Worm (Caenorhabditis elegans) whole organism, midembryonic: ENCODE results near the gene F20B6.4.

Experiments
- cog-1 ChIP-seq: sonication (generic microtip); optimal IDR thresholded peaks from 2 replicates; lab custom pipeline; 2016; ENCODE audit warnings: missing genetic modification characterization, missing compliant biosample characterization
- med-1 ChIP-seq: sonication (generic microtip); optimal IDR thresholded peaks from 2 replicates; lab custom pipeline; 2017; ENCODE audit warnings: missing genetic modification characterization, mild to moderate bottlenecking, missing compliant biosample characterization, antibody characterized with exemption, missing genetic modification reagents; ENCODE audit not compliant: insufficient read depth
- ref-1 ChIP-seq: fragments of 200-800 bp; sonication (Bioruptor generic); conservative IDR thresholded peaks from 2 replicates; pipeline ENCODE4 v1.3.6; 2022; ENCODE audit warnings: missing genetic modification reagents, missing genetic modification characterization, missing compliant biosample characterization
- tab-1 ChIP-seq: fragments of 200-800 bp; sonication (Bioruptor generic); IDR thresholded peaks from 2 replicates; pipeline ENCODE4 v1.3.6; 2022; ENCODE audit warnings: missing genetic modification characterization, missing compliant biosample characterization
- ztf-29 ChIP-seq: fragments of 200-800 bp; sonication (Bioruptor generic); IDR thresholded peaks from 2 replicates; pipeline ENCODE4 v1.3.6; 2022; ENCODE audit warnings: missing genetic modification reagents, missing genetic modification characterization, missing compliant biosample characterization

DNA sequence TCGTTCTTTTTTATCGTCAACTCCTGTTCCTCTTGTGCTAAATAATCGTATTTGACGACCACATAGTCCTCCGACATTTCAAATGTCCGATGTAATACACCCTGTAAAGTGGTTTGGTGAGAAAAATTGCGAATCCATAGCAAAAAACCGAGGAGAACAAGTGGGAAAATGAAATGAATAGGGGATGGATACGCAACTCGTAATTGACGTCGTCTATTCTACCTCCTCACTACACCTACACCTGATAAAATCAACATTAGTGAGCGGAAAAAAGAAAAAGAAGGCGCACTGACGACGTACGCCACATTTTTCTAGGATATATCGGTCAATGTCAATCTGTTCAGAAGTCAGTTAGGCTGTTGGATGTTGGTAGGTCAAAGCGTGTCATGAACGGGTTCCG, 43.0 kb downstream of the F20B6.4 start, which contains the start of gene nck-1:
- no peak for TF ChIP-seq ref-1
- TF ChIP-seq tab-1: no peak
- TF ChIP-seq med-1 (GFP tag; lab: Kevin White, UChicago): no peak
- TF ChIP-seq cog-1 (tag; lab: Kevin White, UChicago): no peak
- TF ChIP-seq ztf-29 (GFP tag; lab: Robert Waterston, UW): no peak
